Worm (Caenorhabditis elegans): ENCODE data around the gene F55C12.6.

ce11 chrII:5863893-5864292, 12.1 kb downstream of the F55C12.6 start, which contains the start of gene tag-234:
- no peak for TF ChIP-seq ztf-3 (GFP tag; optimal IDR thresholded peaks at IDR 0.05)
- TF ChIP-seq dpff-1 (tag; optimal IDR thresholded peaks at IDR 0.05): no peak
- no peak for TF ChIP-seq lin-26 (GFP tag; IDR thresholded peaks at IDR 0.05)
- TF ChIP-seq him-1 (tag; optimal IDR thresholded peaks at IDR 0.05): no peak
- no peak for TF ChIP-seq hmg-1.2 (GFP tag; IDR thresholded peaks at IDR 0.05)
- TF ChIP-seq chd-7 (tag; optimal IDR thresholded peaks at IDR 0.05): no peak
- TF ChIP-seq F33H1.4 (GFP tag; IDR thresholded peaks at IDR 0.05): no peak
- no peak for TF ChIP-seq snpc-1.1 (tag; optimal IDR thresholded peaks at IDR 0.05; ENCODE audit: insufficient read depth)

All from whole organism, young adult.